Worm (Caenorhabditis elegans): Measurements from ENCODE around the gene C02B8.12.
"Not testable (repeated sequence)": the region's sequence is repeated elsewhere in the genome, so short reads cannot be mapped to it uniquely, and the experiment has no call there.

C02B8.12 gene

DNA sequence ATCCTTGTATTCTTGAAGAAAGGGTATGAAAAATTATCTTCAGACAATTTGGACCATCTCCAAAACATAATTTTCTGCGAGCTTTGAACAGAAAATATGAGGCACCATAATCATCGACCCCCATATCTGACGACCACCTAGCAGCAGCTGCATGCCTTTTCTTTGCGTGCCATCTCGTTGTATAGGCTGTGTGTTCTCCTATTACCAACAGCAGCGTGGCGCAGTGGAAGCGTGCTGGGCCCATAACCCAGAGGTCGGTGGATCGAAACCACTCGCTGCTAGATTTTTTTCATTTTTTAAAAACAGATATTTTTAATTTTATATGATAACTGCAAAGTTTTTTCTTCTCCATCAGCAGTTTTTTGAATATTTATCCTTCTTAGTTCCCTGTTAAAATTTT lies 32.8 kb upstream of the C02B8.12 start (continued):
- TF ChIP-seq ceh-31 (tag; optimal IDR thresholded peaks at IDR 0.05): peak; percentile 72
- TF ChIP-seq ceh-14 (tag; optimal IDR thresholded peaks at IDR 0.05): peak; percentile 70
- peak; percentile 44 for TF ChIP-seq fkh-6 (tag; optimal IDR thresholded peaks at IDR 0.05)
- TF ChIP-seq odd-2 (tag; optimal IDR thresholded peaks at IDR 0.05): peak; percentile 61
- peak; percentile 86 for TF ChIP-seq T23F11.4 (GFP tag; optimal IDR thresholded peaks at IDR 0.05)
- TF ChIP-seq ceh-19 (GFP tag; optimal IDR thresholded peaks at IDR 0.05): peak; percentile 88
- TF ChIP-seq C38D4.7 (GFP tag; optimal IDR thresholded peaks at IDR 0.05): peak; percentile 75
- peak; percentile 7 for TF ChIP-seq ahr-1 (tag; optimal IDR thresholded peaks at IDR 0.05)
- TF ChIP-seq ceh-48 (tag; optimal IDR thresholded peaks at IDR 0.05): peak; percentile 61
- peak; percentile 67 for TF ChIP-seq fax-1 (tag; optimal IDR thresholded peaks at IDR 0.05)
- no peak for TF ChIP-seq nhr-11 (tag; optimal IDR thresholded peaks at IDR 0.05)
- no peak for TF ChIP-seq pha-4 (tag; optimal IDR thresholded peaks at IDR 0.05)
- TF ChIP-seq hlh-6 (tag; optimal IDR thresholded peaks at IDR 0.05): peak; percentile 81
- TF ChIP-seq fkh-10 (GFP tag; optimal IDR thresholded peaks at IDR 0.05): no peak
- TF ChIP-seq ceh-45 (GFP tag; IDR thresholded peaks at IDR 0.05): peak; percentile 86
- no peak for TF ChIP-seq elt-4 (tag; optimal IDR thresholded peaks at IDR 0.05)
- TF ChIP-seq sox-4 (tag; optimal IDR thresholded peaks at IDR 0.05): peak; percentile 80
- TF ChIP-seq Y22D7AL.16 (tag; optimal IDR thresholded peaks at IDR 0.05): peak; percentile 84
- no peak for TF ChIP-seq unc-55 (GFP tag; optimal IDR thresholded peaks at IDR 0.05)
- TF ChIP-seq hlh-13 (GFP tag; optimal IDR thresholded peaks at IDR 0.05): peak; percentile 77
- no peak for TF ChIP-seq npax-4 (tag; optimal IDR thresholded peaks at IDR 0.05)
- no peak for TF ChIP-seq ceh-22 (tag; optimal IDR thresholded peaks at IDR 0.05)
- TF ChIP-seq elt-2 (tag; optimal IDR thresholded peaks at IDR 0.05): peak; percentile 92
- TF ChIP-seq zip-5 (tag; optimal IDR thresholded peaks at IDR 0.05): no peak
- TF ChIP-seq pha-2 (tag; optimal IDR thresholded peaks at IDR 0.05): peak; percentile 77
- peak; percentile 84 for TF ChIP-seq lin-11 (tag; optimal IDR thresholded peaks at IDR 0.05)
- TF ChIP-seq hlh-15 (tag; optimal IDR thresholded peaks at IDR 0.05): no peak
- TF ChIP-seq pag-3 (tag; optimal IDR thresholded peaks at IDR 0.05; ENCODE audit: borderline replicate concordance): no peak

DNA sequence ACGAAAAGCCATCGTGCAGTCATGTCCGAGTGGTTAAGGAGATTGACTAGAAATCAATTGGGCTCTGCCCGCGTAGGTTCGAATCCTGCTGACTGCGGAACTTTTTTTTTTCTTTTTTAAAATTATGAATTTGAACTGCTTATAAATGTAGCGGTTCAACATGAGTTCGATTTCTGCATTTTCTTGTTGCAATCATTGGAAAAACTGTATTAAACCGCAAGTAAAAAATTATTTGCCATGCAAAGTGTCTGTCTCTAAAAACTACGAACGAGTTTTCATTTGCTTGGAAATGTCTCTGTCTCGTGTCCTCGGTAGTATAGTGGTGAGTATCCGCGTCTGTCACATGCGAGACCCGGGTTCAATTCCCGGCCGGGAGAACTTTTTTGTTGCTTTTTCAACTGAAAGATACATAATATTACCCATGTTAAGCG lies 32.3 kb upstream of the C02B8.12 start:
- TF ChIP-seq nfya-1 (tag; optimal IDR thresholded peaks at IDR 0.05) (peak; percentile 20), ceh-45 (GFP tag; IDR thresholded peaks at IDR 0.05) (0 out of 2 replicates have a peak, but pooled peaks have one; percentile 29), hlh-30 (tag; optimal IDR thresholded peaks at IDR 0.05; ENCODE audit: insufficient read depth) (peak; percentile 79), K09A11.1 (tag; optimal IDR thresholded peaks at IDR 0.05; ENCODE audit: insufficient read depth) (peak; percentile 2), unc-3 (GFP tag; conservative IDR thresholded peaks at IDR 0.05) (peak; percentile 54), ceh-18 (tag; optimal IDR thresholded peaks at IDR 0.05) (peak; percentile 7), unc-86 (tag; optimal IDR thresholded peaks at IDR 0.05) (peak; percentile 8), dve-1 (tag; optimal IDR thresholded peaks at IDR 0.05) (peak; percentile 13)
- not testable (repeated sequence) for TF ChIP-seq unc-3 (tag; optimal IDR thresholded peaks at IDR 0.05)

DNA sequence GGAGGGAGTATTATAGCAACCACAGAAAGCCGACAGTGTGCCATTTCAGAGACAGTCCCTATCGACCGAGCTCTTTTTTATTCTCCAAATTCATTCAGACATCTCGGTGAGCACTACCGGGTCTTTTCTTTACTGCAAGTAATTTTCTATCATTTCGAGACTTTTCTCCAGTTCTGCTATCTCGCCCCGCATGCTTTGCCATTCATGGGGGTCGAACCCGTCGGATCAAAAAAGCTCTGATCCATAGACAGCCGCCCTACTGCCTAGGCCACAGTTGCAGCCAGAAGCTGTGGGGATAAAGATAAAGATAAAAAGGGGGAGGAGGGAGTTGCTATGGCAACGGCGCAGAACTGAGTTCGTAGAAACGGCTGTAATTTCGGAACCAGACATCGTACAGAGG lies 28.2 kb upstream of the C02B8.12 start:
- no peak for TF ChIP-seq rnt-1 (tag; optimal IDR thresholded peaks at IDR 0.05)
- no peak for TF ChIP-seq ceh-18 (tag; optimal IDR thresholded peaks at IDR 0.05)
- TF ChIP-seq elt-2 (tag; optimal IDR thresholded peaks at IDR 0.05): no peak
- no peak for TF ChIP-seq unc-86 (tag; optimal IDR thresholded peaks at IDR 0.05)
- TF ChIP-seq ceh-22 (tag; optimal IDR thresholded peaks at IDR 0.05): no peak
- TF ChIP-seq ceh-14 (tag; optimal IDR thresholded peaks at IDR 0.05): no peak
- TF ChIP-seq ceh-19 (GFP tag; optimal IDR thresholded peaks at IDR 0.05): no peak
- no peak for TF ChIP-seq sox-4 (tag; optimal IDR thresholded peaks at IDR 0.05)
- no peak for TF ChIP-seq hlh-8 (tag; optimal IDR thresholded peaks at IDR 0.05)

Measured in whole organism, late embryonic.